Worm (Caenorhabditis elegans): ENCODE measurements around the gene Y69A2AR.31.

The Y69A2AR.31 gene

ce11 chrIV:2640950-2641349 lies 22.9 kb downstream of the Y69A2AR.31 start, which contains the start of the genes mdf-2 and nduv-3:
Gene mdf-2, minus strand, starts transcription at chrIV:2641125.
Gene nduv-3, plus strand, starts transcription at chrIV:2641310.
- no peak for TF ChIP-seq ceh-31 (tag; optimal IDR thresholded peaks at IDR 0.05)
- TF ChIP-seq pax-1 (tag; optimal IDR thresholded peaks at IDR 0.05) = no peak
- no peak for TF ChIP-seq ref-2 (tag; optimal IDR thresholded peaks at IDR 0.05)
- no peak for TF ChIP-seq C38D4.7 (GFP tag; optimal IDR thresholded peaks at IDR 0.05)
- no peak for TF ChIP-seq Y22D7AL.16 (tag; optimal IDR thresholded peaks at IDR 0.05)
- TF ChIP-seq ets-4 (tag; optimal IDR thresholded peaks at IDR 0.05) = no peak
- TF ChIP-seq ceh-34 (tag; optimal IDR thresholded peaks at IDR 0.05) = no peak
- no peak for TF ChIP-seq sdc-2 (tag; optimal IDR thresholded peaks at IDR 0.05)
- peak; percentile 93 for TF ChIP-seq ceh-48 (tag; optimal IDR thresholded peaks at IDR 0.05)
- no peak for TF ChIP-seq lim-6 (tag; optimal IDR thresholded peaks at IDR 0.05)
- no peak for TF ChIP-seq K02D7.2 (tag; optimal IDR thresholded peaks at IDR 0.05)
- TF ChIP-seq fax-1 (tag; optimal IDR thresholded peaks at IDR 0.05) = no peak
- no peak for TF ChIP-seq syd-9 (tag; optimal IDR thresholded peaks at IDR 0.05)
- no peak for TF ChIP-seq ceh-24 (tag; optimal IDR thresholded peaks at IDR 0.05)
- TF ChIP-seq lin-11 (tag; optimal IDR thresholded peaks at IDR 0.05) = no peak
- TF ChIP-seq dmd-4 (tag; optimal IDR thresholded peaks at IDR 0.05; ENCODE audit: borderline replicate concordance) = no peak
- peak; percentile 44 for TF ChIP-seq unc-42 (tag; optimal IDR thresholded peaks at IDR 0.05)
- no peak for TF ChIP-seq eyg-1 (tag; optimal IDR thresholded peaks at IDR 0.05)
- no peak for TF ChIP-seq ahr-1 (tag; optimal IDR thresholded peaks at IDR 0.05)
- peak; percentile 49 for TF ChIP-seq nfya-1 (tag; optimal IDR thresholded peaks at IDR 0.05)
- TF ChIP-seq ceh-22 (tag; optimal IDR thresholded peaks at IDR 0.05) = no peak
- TF ChIP-seq unc-3 (GFP tag; conservative IDR thresholded peaks at IDR 0.05) = no peak
- TF ChIP-seq unc-3 (tag; optimal IDR thresholded peaks at IDR 0.05) = no peak
- no peak for TF ChIP-seq unc-86 (tag; optimal IDR thresholded peaks at IDR 0.05)
- no peak for TF ChIP-seq K09A11.1 (tag; optimal IDR thresholded peaks at IDR 0.05; ENCODE audit: insufficient read depth)
- peak; percentile 11 for TF ChIP-seq tbx-2 (tag; optimal IDR thresholded peaks at IDR 0.05)
- peak; percentile 41 for TF ChIP-seq ceh-14 (tag; optimal IDR thresholded peaks at IDR 0.05)
- no peak for TF ChIP-seq pag-3 (tag; optimal IDR thresholded peaks at IDR 0.05; ENCODE audit: borderline replicate concordance)
- TF ChIP-seq ttx-3 (tag; optimal IDR thresholded peaks at IDR 0.05) = no peak
- TF ChIP-seq unc-55 (GFP tag; optimal IDR thresholded peaks at IDR 0.05) = peak; percentile 47
- no peak for TF ChIP-seq fkh-10 (GFP tag; optimal IDR thresholded peaks at IDR 0.05)
- no peak for TF ChIP-seq pha-2 (tag; optimal IDR thresholded peaks at IDR 0.05)

- TF ChIP-seq ama-1 (optimal IDR thresholded peaks at IDR 0.05) = no peak
- TF ChIP-seq pha-2 (tag; optimal IDR thresholded peaks at IDR 0.05) = peak; percentile 47
- TF ChIP-seq pqm-1 (tag; optimal IDR thresholded peaks at IDR 0.05) = no peak
- TF ChIP-seq ceh-31 (tag; optimal IDR thresholded peaks at IDR 0.05) = peak; percentile 4
- TF ChIP-seq pha-4 (tag; optimal IDR thresholded peaks at IDR 0.05) = no peak
- no peak for TF ChIP-seq npax-4 (tag; optimal IDR thresholded peaks at IDR 0.05)
- peak; percentile 40 for TF ChIP-seq ceh-6 (GFP tag; optimal IDR thresholded peaks at IDR 0.05)
- no peak for TF ChIP-seq pat-9 (tag; optimal IDR thresholded peaks at IDR 0.05)
- TF ChIP-seq eyg-1 (tag; optimal IDR thresholded peaks at IDR 0.05) = no peak
- TF ChIP-seq dve-1 (tag; optimal IDR thresholded peaks at IDR 0.05) = no peak
- TF ChIP-seq ceh-24 (tag; optimal IDR thresholded peaks at IDR 0.05) = no peak
- TF ChIP-seq madf-2 (tag; optimal IDR thresholded peaks at IDR 0.05) = no peak
- TF ChIP-seq sox-4 (tag; optimal IDR thresholded peaks at IDR 0.05) = peak; percentile 38
- no peak for TF ChIP-seq K09A11.1 (tag; optimal IDR thresholded peaks at IDR 0.05; ENCODE audit: insufficient read depth)
- no peak for TF ChIP-seq ceh-19 (GFP tag; optimal IDR thresholded peaks at IDR 0.05)
- TF ChIP-seq sox-2 (GFP tag; IDR thresholded peaks at IDR 0.05) = no peak
- TF ChIP-seq unc-3 (GFP tag; conservative IDR thresholded peaks at IDR 0.05) = 0 out of 2 replicates have a peak, but pooled peaks have one; percentile 57
- TF ChIP-seq unc-3 (tag; optimal IDR thresholded peaks at IDR 0.05) = no peak
- TF ChIP-seq ceh-14 (tag; optimal IDR thresholded peaks at IDR 0.05) = peak; percentile 13
- no peak for TF ChIP-seq hlh-8 (tag; optimal IDR thresholded peaks at IDR 0.05)
- TF ChIP-seq sdc-2 (tag; optimal IDR thresholded peaks at IDR 0.05) = no peak
- TF ChIP-seq unc-86 (tag; optimal IDR thresholded peaks at IDR 0.05) = peak; percentile 43
- no peak for TF ChIP-seq ahr-1 (tag; optimal IDR thresholded peaks at IDR 0.05)
- no peak for TF ChIP-seq nfya-1 (tag; optimal IDR thresholded peaks at IDR 0.05)
- no peak for TF ChIP-seq fax-1 (tag; optimal IDR thresholded peaks at IDR 0.05)
- TF ChIP-seq ceh-22 (tag; optimal IDR thresholded peaks at IDR 0.05) = no peak
- TF ChIP-seq lim-6 (tag; optimal IDR thresholded peaks at IDR 0.05) = no peak
- peak; percentile 65 for TF ChIP-seq ceh-9 (tag; optimal IDR thresholded peaks at IDR 0.05)
- no peak for TF ChIP-seq zip-5 (tag; optimal IDR thresholded peaks at IDR 0.05)
- TF ChIP-seq hlh-30 (tag; optimal IDR thresholded peaks at IDR 0.05; ENCODE audit: insufficient read depth) = no peak
- peak; percentile 9 for TF ChIP-seq ztf-16 (tag; optimal IDR thresholded peaks at IDR 0.05)
- peak; percentile 52 for TF ChIP-seq gmeb-2 (tag; optimal IDR thresholded peaks at IDR 0.05)
- TF ChIP-seq tbx-7 (tag; optimal IDR thresholded peaks at IDR 0.05) = no peak
Observed at ce11 chrIV:2639666-2640273, 24.0 kb downstream of the Y69A2AR.31 start.
